Worm (Caenorhabditis elegans): ENCODE measurements around the gene T28D6.7.

DNA sequence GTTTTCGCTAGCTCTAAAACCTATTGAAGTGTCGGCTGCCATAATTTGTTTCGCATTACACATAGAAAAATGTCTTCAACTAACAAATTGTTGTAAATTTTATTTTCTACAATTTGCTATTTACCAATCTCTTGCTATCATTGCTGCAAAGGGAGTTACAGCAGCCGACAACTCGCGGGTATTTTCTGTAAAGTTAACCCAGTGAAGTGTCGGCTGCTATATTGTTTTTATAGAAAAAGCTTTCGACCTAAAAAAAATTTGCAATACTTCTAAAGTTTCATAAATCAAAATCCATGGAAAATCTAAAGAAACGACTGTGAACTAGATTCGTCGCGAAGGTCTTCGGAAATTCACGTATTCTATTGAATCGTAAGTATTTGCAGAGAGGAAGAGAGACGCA lies 32.6 kb upstream of the T28D6.7 start:
- TF ChIP-seq ceh-45 (GFP tag; IDR thresholded peaks at IDR 0.05) (no peak), tbx-7 (tag; optimal IDR thresholded peaks at IDR 0.05) (no peak), ceh-9 (tag; optimal IDR thresholded peaks at IDR 0.05) (no peak), ceh-34 (tag; optimal IDR thresholded peaks at IDR 0.05) (no peak)

All from whole organism, late embryonic.